Fruit fly (Drosophila melanogaster) whole organism, embryonic: ENCODE data around the gene rhea.

Experiments used
- CG7963 ChIP-seq: fragments of 200-800 bp; sonication (Bioruptor generic); IDR thresholded peaks from 3 replicates; pipeline ENCODE4 v1.3.6; 2022; ENCODE audit warnings: missing biosample characterization, missing genetic modification characterization; ENCODE audit not compliant: partially characterized antibody
- slou ChIP-seq: fragments of 200-800 bp; sonication (Bioruptor generic); optimal IDR thresholded peaks from 3 replicates; lab custom pipeline; 2016; ENCODE audit warnings: missing biosample characterization, missing genetic modification characterization

DNA sequence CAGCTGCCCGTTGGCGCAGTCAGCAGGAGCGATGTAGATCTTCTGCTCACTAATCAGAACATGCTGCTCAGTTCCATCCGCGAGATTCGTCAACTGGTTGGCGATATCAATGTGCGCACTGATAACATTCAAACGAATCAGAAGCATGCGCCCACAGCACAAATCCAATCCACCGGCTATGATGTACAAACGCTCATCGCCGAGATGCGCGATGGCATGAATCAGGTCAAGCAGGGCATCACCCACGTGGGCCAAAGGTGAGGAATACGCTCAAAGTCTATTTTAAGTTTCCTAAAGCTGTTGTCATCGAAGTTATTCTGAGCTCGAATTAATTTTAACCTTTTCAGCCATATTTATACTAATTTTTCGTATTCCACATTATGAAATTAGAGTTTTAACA lies 8.4 kb upstream of the rhea start:
- TF ChIP-seq slou (GFP tag; lab: Kevin White, UChicago) (no peak), CG7963 (GFP tag; lab: Robert Waterston, UW) (no peak)
